Fruit fly (Drosophila melanogaster) whole organism, prepupa: ENCODE data around the gene iPLA2-VIA.

Experiments
- Blimp-1 ChIP-seq: fragments of 200-800 bp; sonication (Bioruptor generic); optimal IDR thresholded peaks from 3 replicates; lab custom pipeline; 2017; ENCODE audit warnings: missing biosample characterization, missing genetic modification characterization, mild to moderate bottlenecking, moderate library complexity, missing genetic modification reagents
- CG11294 ChIP-seq: fragments of 200-800 bp; sonication (Bioruptor generic); IDR thresholded peaks from 2 replicates; pipeline ENCODE4 v1.3.6; 2022; ENCODE audit warnings: missing biosample characterization, missing genetic modification characterization
- CG11762 ChIP-seq: fragments of 200-800 bp; sonication (Bioruptor generic); optimal IDR thresholded peaks from 3 replicates; lab custom pipeline; 2016; ENCODE audit warnings: missing biosample characterization, missing genetic modification characterization; ENCODE audit not compliant: insufficient read depth
- CG15336 ChIP-seq: fragments of 200-800 bp; sonication (Bioruptor generic); IDR thresholded peaks from 2 replicates; pipeline ENCODE4 v1.3.6; 2022; ENCODE audit warnings: missing biosample characterization, missing genetic modification characterization
- CG16779 ChIP-seq: fragments of 200-800 bp; sonication (Bioruptor generic); optimal IDR thresholded peaks from 3 replicates; lab custom pipeline; 2017; ENCODE audit warnings: missing biosample characterization, mild to moderate bottlenecking, missing genetic modification characterization
- CG3032 ChIP-seq: fragments of 200-800 bp; optimal IDR thresholded peaks from 2 replicates; lab custom pipeline; 2019; ENCODE audit warnings: missing biosample characterization, mild to moderate bottlenecking, missing genetic modification characterization, moderate library complexity
- CG31627 ChIP-seq: fragments of 200-800 bp; sonication (Bioruptor generic); optimal IDR thresholded peaks from 3 replicates; lab custom pipeline; 2016; ENCODE audit warnings: missing biosample characterization, missing genetic modification characterization
- CG32006 ChIP-seq: fragments of 200-800 bp; sonication (Bioruptor generic); optimal IDR thresholded peaks from 3 replicates; lab custom pipeline; 2017; ENCODE audit warnings: missing biosample characterization, mild to moderate bottlenecking, missing genetic modification characterization
- CG34406 ChIP-seq: fragments of 200-800 bp; sonication (Bioruptor generic); optimal IDR thresholded peaks from 3 replicates; lab custom pipeline; 2016; ENCODE audit warnings: missing biosample characterization, missing genetic modification characterization
- CG3919 ChIP-seq: fragments of 200-800 bp; sonication (Bioruptor generic); optimal IDR thresholded peaks from 3 replicates; lab custom pipeline; 2016; ENCODE audit warnings: missing biosample characterization, missing genetic modification characterization
- CG4318 ChIP-seq: fragments of 200-800 bp; sonication (Bioruptor generic); optimal IDR thresholded peaks from 3 replicates; lab custom pipeline; 2017; ENCODE audit warnings: missing biosample characterization, mild to moderate bottlenecking, missing genetic modification characterization
- CG6163 ChIP-seq: fragments of 200-800 bp; sonication (Bioruptor generic); IDR thresholded peaks from 3 replicates; pipeline ENCODE4 v1.3.6; 2022; ENCODE audit warnings: missing biosample characterization, missing genetic modification characterization
- CG6276 ChIP-seq: fragments of 200-800 bp; sonication (Bioruptor generic); optimal IDR thresholded peaks from 2 replicates; lab custom pipeline; 2017; ENCODE audit warnings: missing biosample characterization, mild to moderate bottlenecking, missing genetic modification characterization
- CG6808 ChIP-seq: fragments of 200-800 bp; sonication (Bioruptor generic); optimal IDR thresholded peaks from 3 replicates; lab custom pipeline; 2017; ENCODE audit warnings: missing biosample characterization, missing genetic modification characterization, mild to moderate bottlenecking, moderate library complexity, missing genetic modification reagents
- CG6854 ChIP-seq: fragments of 200-800 bp; sonication (Bioruptor generic); optimal IDR thresholded peaks from 2 replicates; lab custom pipeline; 2017; ENCODE audit warnings: missing biosample characterization, mild to moderate bottlenecking, missing genetic modification characterization
- CG7368 ChIP-seq: fragments of 200-800 bp; sonication (Bioruptor generic); optimal IDR thresholded peaks from 3 replicates; lab custom pipeline; 2016; ENCODE audit warnings: missing biosample characterization, missing genetic modification characterization
- CG8119 ChIP-seq: fragments of 200-800 bp; sonication (Bioruptor generic); IDR thresholded peaks from 3 replicates; pipeline ENCODE4 v1.3.6; 2022; ENCODE audit warnings: missing biosample characterization, missing genetic modification characterization
- CG8319 ChIP-seq: fragments of 200-800 bp; sonication (Bioruptor generic); optimal IDR thresholded peaks from 3 replicates; lab custom pipeline; 2016; ENCODE audit warnings: missing biosample characterization, missing genetic modification characterization
- CG8632 ChIP-seq: fragments of 200-800 bp; sonication (Bioruptor generic); optimal IDR thresholded peaks from 3 replicates; lab custom pipeline; 2016; ENCODE audit warnings: missing biosample characterization, missing genetic modification characterization
- CG9139 ChIP-seq: fragments of 200-800 bp; sonication (Bioruptor generic); optimal IDR thresholded peaks from 3 replicates; lab custom pipeline; 2017; ENCODE audit warnings: missing biosample characterization, mild to moderate bottlenecking, missing genetic modification characterization
- Eip75B ChIP-seq: fragments of 200-800 bp; sonication (Bioruptor generic); optimal IDR thresholded peaks from 3 replicates; lab custom pipeline; 2016; ENCODE audit warnings: missing biosample characterization, missing genetic modification characterization
- Eip78C ChIP-seq: fragments of 200-800 bp; sonication (Bioruptor generic); peaks from one replicate; lab custom pipeline; 2016; ENCODE audit warnings: missing biosample characterization, missing genetic modification characterization
- Eip93F ChIP-seq: fragments of 200-800 bp; sonication (Bioruptor generic); optimal IDR thresholded peaks from 2 replicates; lab custom pipeline; 2016; ENCODE audit warnings: missing biosample characterization, mild to moderate bottlenecking, missing genetic modification characterization
- Ets21C ChIP-seq: fragments of 200-800 bp; sonication (Bioruptor generic); optimal IDR thresholded peaks from 3 replicates; lab custom pipeline; 2016; ENCODE audit warnings: missing biosample characterization, missing genetic modification characterization
- Gug ChIP-seq: fragments of 200-800 bp; sonication (Bioruptor generic); IDR thresholded peaks from 2 replicates; pipeline ENCODE4 v1.3.6; 2022; ENCODE audit warnings: missing biosample characterization, missing genetic modification characterization
- Hr38 ChIP-seq: sonication (Bioruptor generic); optimal IDR thresholded peaks from 2 replicates; lab custom pipeline; 2016; ENCODE audit warnings: missing biosample characterization, missing genetic modification characterization
- Hr39 ChIP-seq: fragments of 200-800 bp; sonication (Bioruptor generic); optimal IDR thresholded peaks from 2 replicates; lab custom pipeline; 2016; ENCODE audit warnings: missing biosample characterization, missing genetic modification characterization
- Hr4 ChIP-seq: fragments of 200-800 bp; sonication (Bioruptor generic); optimal IDR thresholded peaks from 3 replicates; lab custom pipeline; 2016; ENCODE audit warnings: missing biosample characterization, missing genetic modification characterization
- Lpt ChIP-seq: fragments of 200-800 bp; sonication (Bioruptor generic); optimal IDR thresholded peaks from 3 replicates; lab custom pipeline; 2016; ENCODE audit warnings: missing biosample characterization, missing genetic modification characterization
- Met ChIP-seq: fragments of 200-800 bp; sonication (Bioruptor generic); optimal IDR thresholded peaks from 3 replicates; lab custom pipeline; 2016; ENCODE audit warnings: missing biosample characterization, missing genetic modification characterization
- OdsH ChIP-seq: fragments of 200-800 bp; sonication (Bioruptor generic); optimal IDR thresholded peaks from 3 replicates; lab custom pipeline; 2016; ENCODE audit warnings: missing biosample characterization, missing genetic modification characterization
- Sox102F ChIP-seq: fragments of 200-800 bp; sonication (Bioruptor generic); optimal IDR thresholded peaks from 2 replicates; lab custom pipeline; 2016; ENCODE audit warnings: missing biosample characterization, mild to moderate bottlenecking, missing genetic modification characterization
- Sox14 ChIP-seq: fragments of 200-800 bp; sonication (Bioruptor generic); optimal IDR thresholded peaks from 3 replicates; lab custom pipeline; 2016; ENCODE audit warnings: missing biosample characterization, missing genetic modification characterization
- Sox15 ChIP-seq: fragments of 200-800 bp; sonication (Bioruptor generic); optimal IDR thresholded peaks from 3 replicates; lab custom pipeline; 2016; ENCODE audit warnings: missing biosample characterization, missing genetic modification characterization
- achi ChIP-seq: fragments of 200-800 bp; sonication (Bioruptor generic); optimal IDR thresholded peaks from 3 replicates; lab custom pipeline; 2016; ENCODE audit warnings: missing biosample characterization, missing genetic modification characterization
- acj6 ChIP-seq: fragments of 200-800 bp; sonication (Bioruptor generic); optimal IDR thresholded peaks from 3 replicates; lab custom pipeline; 2016; ENCODE audit warnings: missing biosample characterization, missing genetic modification characterization
- dac ChIP-seq: fragments of 200-800 bp; sonication (Bioruptor generic); optimal IDR thresholded peaks from 2 replicates; lab custom pipeline; 2017; ENCODE audit warnings: missing biosample characterization, mild to moderate bottlenecking, missing genetic modification characterization
- eg ChIP-seq: fragments of 200-800 bp; sonication (Bioruptor generic); IDR thresholded peaks from 3 replicates; pipeline ENCODE4 v1.3.6; 2022; ENCODE audit warnings: missing biosample characterization, missing genetic modification characterization
- esn ChIP-seq: fragments of 200-800 bp; sonication (Bioruptor generic); optimal IDR thresholded peaks from 2 replicates; lab custom pipeline; 2016; ENCODE audit warnings: missing biosample characterization, mild to moderate bottlenecking, missing genetic modification characterization, moderate library complexity
- fd59A ChIP-seq: fragments of 200-800 bp; sonication (Bioruptor generic); optimal IDR thresholded peaks from 2 replicates; lab custom pipeline; 2017; ENCODE audit warnings: missing biosample characterization, mild to moderate bottlenecking, missing genetic modification characterization, missing genetic modification reagents
- fd85E ChIP-seq: fragments of 200-800 bp; sonication (Bioruptor generic); optimal IDR thresholded peaks from 3 replicates; lab custom pipeline; 2016; ENCODE audit warnings: missing biosample characterization, missing genetic modification characterization
- fkh ChIP-seq: fragments of 200-800 bp; sonication (Bioruptor generic); optimal IDR thresholded peaks from 3 replicates; lab custom pipeline; 2017; ENCODE audit warnings: missing biosample characterization, mild to moderate bottlenecking, missing genetic modification characterization, moderate library complexity
- lz ChIP-seq: fragments of 200-800 bp; sonication (Bioruptor generic); optimal IDR thresholded peaks from 3 replicates; lab custom pipeline; 2016; ENCODE audit warnings: missing biosample characterization, missing genetic modification characterization
- pdm3 ChIP-seq: fragments of 200-800 bp; sonication (Bioruptor generic); optimal IDR thresholded peaks from 3 replicates; lab custom pipeline; 2016; ENCODE audit warnings: missing biosample characterization, missing genetic modification characterization
- salr ChIP-seq, 2 experiments: fragments of 200-800 bp; sonication (Bioruptor generic); optimal IDR thresholded peaks; 3 replicates each; lab custom pipeline; 2016 to 2018; ENCODE audit warnings: missing biosample characterization in 2 of 2, missing genetic modification characterization in 2 of 2, mild to moderate bottlenecking in 1 of 2
- spab ChIP-seq: fragments of 200-800 bp; sonication (Bioruptor generic); optimal IDR thresholded peaks from 2 replicates; lab custom pipeline; 2017; ENCODE audit warnings: missing biosample characterization, mild to moderate bottlenecking, missing genetic modification characterization, missing genetic modification reagents
- ss ChIP-seq, 2 experiments: fragments of 200-800 bp; sonication (Bioruptor generic); optimal IDR thresholded peaks; 2 replicates in 1 of 2; 3 replicates in 1 of 2; lab custom pipeline; 2017 to 2018; ENCODE audit warnings: mild to moderate bottlenecking in 2 of 2, missing biosample characterization in 2 of 2, missing genetic modification characterization in 2 of 2, moderate library complexity in 1 of 2
- svp ChIP-seq: fragments of 200-800 bp; sonication (Bioruptor generic); peaks from one replicate; lab custom pipeline; 2016; ENCODE audit warnings: missing biosample characterization, missing genetic modification characterization

Gene iPLA2-VIA

dm6 chr3L:9847420-9847977, 16.6 kb downstream of the iPLA2-VIA start (continued):
- TF ChIP-seq dac (GFP tag; lab: Kevin White, UChicago) = no peak
- TF ChIP-seq CG6163 = no peak
- no peak for TF ChIP-seq pdm3 (GFP tag; lab: Kevin White, UChicago)
- no peak for TF ChIP-seq Eip93F (GFP tag; lab: Kevin White, UChicago)
- TF ChIP-seq fd85E (GFP tag; lab: Kevin White, UChicago) = no peak
- TF ChIP-seq CG31627 (GFP tag; lab: Kevin White, UChicago) = peak; percentile 48
- no peak for TF ChIP-seq Met (GFP tag; lab: Kevin White, UChicago)
- TF ChIP-seq fkh (GFP tag; lab: Kevin White, UChicago) = no peak
- TF ChIP-seq Eip75B = no peak
- TF ChIP-seq svp (GFP tag; lab: Kevin White, UChicago) = peak; percentile 47
- no peak for TF ChIP-seq salr (GFP tag; optimal IDR thresholded peaks at IDR 0.05; lab: Kevin White, UChicago)
- 0 out of 2 replicates have a peak, but pooled peaks have one; percentile 12 for TF ChIP-seq CG15336
- no peak for TF ChIP-seq CG7368
- no peak for TF ChIP-seq CG8119
- TF ChIP-seq achi (GFP tag; lab: Kevin White, UChicago) = no peak

- TF ChIP-seq esn (GFP tag; lab: Kevin White, UChicago) (no peak), lz (GFP tag; lab: Kevin White, UChicago) (no peak), CG6808 (GFP tag; lab: Kevin White, UChicago) (no peak), acj6 (no peak), Lpt (no peak), CG9139 (GFP tag; lab: Kevin White, UChicago) (no peak), fkh (GFP tag; lab: Kevin White, UChicago) (peak; percentile 68), CG6276 (peak; percentile 18), CG8119 (peak; percentile 25; the same call in 1 of the 3 replicates), CG34406 (GFP tag; lab: Kevin White, UChicago) (no peak), CG11762 (no peak), CG8632 (GFP tag; lab: Kevin White, UChicago) (no peak), CG31627 (GFP tag; lab: Kevin White, UChicago) (no peak), Gug (GFP tag; lab: Robert Waterston, UW) (no peak), ss (GFP tag; optimal IDR thresholded peaks at IDR 0.05; lab: Kevin White, UChicago) (peak in 1 of 2 experiments; percentile 13), salr (GFP tag; optimal IDR thresholded peaks at IDR 0.05; lab: Kevin White, UChicago) (no peak), Eip78C (peak; percentile 17), Blimp-1 (GFP tag; lab: Kevin White, UChicago) (no peak), CG32006 (GFP tag; lab: Kevin White, UChicago) (no peak), Hr4 (GFP tag; lab: Kevin White, UChicago) (no peak), CG4318 (GFP tag; lab: Kevin White, UChicago) (no peak), OdsH (GFP tag; lab: Kevin White, UChicago) (no peak), Hr38 (GFP tag; lab: Kevin White, UChicago) (no peak), Eip75B (no peak), CG16779 (tag; lab: Kevin White, UChicago) (peak; percentile 62), Ets21C (GFP tag; lab: Kevin White, UChicago) (no peak), CG6854 (GFP tag; lab: Kevin White, UChicago) (no peak), Hr39 (GFP tag; lab: Kevin White, UChicago) (no peak), fd59A (GFP tag; lab: Kevin White, UChicago) (no peak), Eip93F (GFP tag; lab: Kevin White, UChicago) (no peak), pdm3 (GFP tag; lab: Kevin White, UChicago) (no peak), CG11294 (GFP tag; lab: Robert Waterston, UW) (no peak), eg (GFP tag; lab: Robert Waterston, UW) (0 out of 3 replicates have a peak, but pooled peaks have one; percentile 34), CG3032 (peak; percentile 22), CG3919 (GFP tag; lab: Kevin White, UChicago) (no peak), spab (GFP tag; lab: Kevin White, UChicago) (no peak), Sox102F (GFP tag; lab: Kevin White, UChicago) (no peak), CG8319 (no peak), Sox14 (GFP tag; lab: Kevin White, UChicago) (peak; percentile 28), Sox15 (GFP tag; lab: Kevin White, UChicago) (no peak)
Measured at dm6 chr3L:9846577-9847342, 17.4 kb downstream of the iPLA2-VIA start.
